Worm (Caenorhabditis elegans): ENCODE data around the gene Y45F3A.5.

Y45F3A.5 gene

DNA sequence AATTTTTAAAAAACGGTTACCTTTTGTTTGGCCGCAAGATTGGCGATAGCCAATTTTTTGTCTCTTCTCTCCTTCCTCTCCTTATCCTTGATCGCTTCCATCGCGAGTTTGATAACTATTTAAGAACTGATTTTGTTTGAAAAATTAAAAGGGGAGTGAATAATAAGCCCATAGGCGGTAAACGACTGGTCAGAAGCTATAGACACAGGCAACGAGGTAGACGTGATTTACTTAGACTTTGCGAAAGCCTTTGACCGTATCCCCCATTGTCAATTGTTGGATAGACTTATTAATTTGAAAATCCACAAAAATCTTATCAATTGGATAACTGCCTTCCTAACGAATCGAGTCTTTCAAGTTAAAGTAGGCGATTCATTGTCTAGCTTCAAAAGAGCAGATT, at the start of gene Y45F3A.5:
TSS of gene Y45F3A.5 (minus strand) at position 101 of the 400 bp plus-strand sequence.
- TF ChIP-seq unc-39 (tag; optimal IDR thresholded peaks at IDR 0.05) (no peak), nhr-23 (tag; optimal IDR thresholded peaks at IDR 0.05) (no peak), snpc-4 (tag; optimal IDR thresholded peaks at IDR 0.05) (no peak), ZK546.5 (tag; optimal IDR thresholded peaks at IDR 0.05) (no peak), daf-12 (tag; optimal IDR thresholded peaks at IDR 0.05) (no peak), pqm-1 (tag; optimal IDR thresholded peaks at IDR 0.05) (no peak), ceh-16 (tag; optimal IDR thresholded peaks at IDR 0.05) (no peak), nhr-237 (tag; optimal IDR thresholded peaks at IDR 0.05) (no peak), pha-4 (tag; optimal IDR thresholded peaks at IDR 0.05) (no peak), nhr-76 (tag; optimal IDR thresholded peaks at IDR 0.05) (no peak)

DNA sequence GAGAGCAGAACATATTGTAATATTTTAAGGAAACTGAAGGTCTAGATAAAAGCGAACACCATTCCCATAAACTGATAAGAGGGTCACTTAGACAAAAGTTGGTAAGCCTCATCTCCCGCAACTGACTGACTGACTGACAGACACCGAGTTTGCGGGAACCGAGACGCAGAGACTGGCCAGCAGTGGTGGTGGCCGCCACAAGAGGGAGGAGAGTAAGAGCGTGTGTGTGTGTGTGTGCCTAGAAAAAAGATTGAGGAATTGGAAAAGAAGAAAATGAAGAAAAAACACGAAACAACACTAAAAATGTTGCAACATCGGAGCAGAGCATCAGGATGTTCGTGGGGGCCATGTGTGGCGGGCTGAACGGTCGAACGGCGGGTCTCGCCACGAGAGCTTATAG, 48.4 kb upstream of the Y45F3A.5 start:
- TF ChIP-seq nfya-1 (tag; optimal IDR thresholded peaks at IDR 0.05; ENCODE audit: insufficient read depth): peak; percentile 44
- TF ChIP-seq sea-2 (GFP tag; optimal IDR thresholded peaks at IDR 0.05): no peak
- TF ChIP-seq pha-4 (tag; optimal IDR thresholded peaks at IDR 0.05): peak; percentile 47
- TF ChIP-seq lin-15B (tag; optimal IDR thresholded peaks at IDR 0.05): peak; percentile 27
- peak; percentile 80 for TF ChIP-seq lin-39 (tag; optimal IDR thresholded peaks at IDR 0.05)

- no peak for TF ChIP-seq daf-12 (tag; optimal IDR thresholded peaks at IDR 0.05)
- peak; percentile 82 for TF ChIP-seq nhr-43 (tag; optimal IDR thresholded peaks at IDR 0.05; ENCODE audit: poor library complexity, severe bottlenecking)
- TF ChIP-seq tbx-2 (tag; optimal IDR thresholded peaks at IDR 0.05): peak; percentile 77
- TF ChIP-seq ZK546.5 (tag; optimal IDR thresholded peaks at IDR 0.05): no peak
- peak; percentile 3 for TF ChIP-seq ztf-4 (tag; optimal IDR thresholded peaks at IDR 0.05)
- peak; percentile 90 for TF ChIP-seq ceh-28 (tag; optimal IDR thresholded peaks at IDR 0.05)
- peak; percentile 98 for TF ChIP-seq nfya-1 (tag; optimal IDR thresholded peaks at IDR 0.05; ENCODE audit: insufficient read depth)
- peak; percentile 4 for TF ChIP-seq snpc-4 (tag; optimal IDR thresholded peaks at IDR 0.05)
- TF ChIP-seq nhr-12 (tag; optimal IDR thresholded peaks at IDR 0.05): no peak
- TF ChIP-seq fkh-10 (GFP tag; optimal IDR thresholded peaks at IDR 0.05): peak; percentile 35
- TF ChIP-seq eor-1 (tag; optimal IDR thresholded peaks at IDR 0.05): no peak
- TF ChIP-seq unc-62 (GFP tag; optimal IDR thresholded peaks at IDR 0.05): peak; percentile 92
- peak; percentile 90 for TF ChIP-seq lsy-12 (tag; optimal IDR thresholded peaks at IDR 0.05)
- TF ChIP-seq ama-1 (optimal IDR thresholded peaks at IDR 0.05): peak; percentile 74
- TF ChIP-seq pqm-1 (tag; optimal IDR thresholded peaks at IDR 0.05): peak; percentile 26
- peak; percentile 6 for TF ChIP-seq nhr-76 (tag; optimal IDR thresholded peaks at IDR 0.05)
- TF ChIP-seq ceh-82 (tag; optimal IDR thresholded peaks at IDR 0.05): peak; percentile 67
- no peak for TF ChIP-seq elt-3 (tag; optimal IDR thresholded peaks at IDR 0.05)
- TF ChIP-seq ceh-16 (tag; optimal IDR thresholded peaks at IDR 0.05): no peak
- TF ChIP-seq pha-4 (tag; optimal IDR thresholded peaks at IDR 0.05): peak; percentile 89
- TF ChIP-seq R02D3.7 (tag; optimal IDR thresholded peaks at IDR 0.05): peak; percentile 78
- peak; percentile 62 for TF ChIP-seq lin-15B (tag; optimal IDR thresholded peaks at IDR 0.05)
- TF ChIP-seq egl-5 (tag; optimal IDR thresholded peaks at IDR 0.05): peak; percentile 78
- peak; percentile 73 for TF ChIP-seq skn-1 (tag; optimal IDR thresholded peaks at IDR 0.05)
- TF ChIP-seq egl-27 (tag; optimal IDR thresholded peaks at IDR 0.05): no peak
- TF ChIP-seq nhr-67 (tag; optimal IDR thresholded peaks at IDR 0.05): no peak
- TF ChIP-seq mdl-1 (tag; optimal IDR thresholded peaks at IDR 0.05): peak; percentile 84
- TF ChIP-seq zag-1 (tag; optimal IDR thresholded peaks at IDR 0.05): peak; percentile 43
- no peak for TF ChIP-seq mml-1 (tag; optimal IDR thresholded peaks at IDR 0.05)
- no peak for TF ChIP-seq unc-39 (tag; optimal IDR thresholded peaks at IDR 0.05)
- peak; percentile 99 for TF ChIP-seq lin-39 (tag; optimal IDR thresholded peaks at IDR 0.05)
- TF ChIP-seq fos-1 (tag; optimal IDR thresholded peaks at IDR 0.05): peak; percentile 64
- peak; percentile 95 for TF ChIP-seq nhr-25 (tag; optimal IDR thresholded peaks at IDR 0.05)
- peak; percentile 88 for TF ChIP-seq hmg-11 (tag; optimal IDR thresholded peaks at IDR 0.05)
- peak; percentile 79 for TF ChIP-seq elt-2 (tag; optimal IDR thresholded peaks at IDR 0.05)
- TF ChIP-seq nhr-11 (tag; optimal IDR thresholded peaks at IDR 0.05): peak; percentile 26
- peak; percentile 80 for TF ChIP-seq jun-1 (tag; optimal IDR thresholded peaks at IDR 0.05)
- peak; percentile 55 for TF ChIP-seq sea-2 (GFP tag; optimal IDR thresholded peaks at IDR 0.05)
- TF ChIP-seq fkh-2 (tag; optimal IDR thresholded peaks at IDR 0.05): no peak
- TF ChIP-seq nhr-28 (tag; optimal IDR thresholded peaks at IDR 0.05): no peak
- no peak for TF ChIP-seq elt-1 (tag; optimal IDR thresholded peaks at IDR 0.05)
- no peak for TF ChIP-seq ztf-11 (tag; optimal IDR thresholded peaks at IDR 0.05)
- TF ChIP-seq nhr-237 (tag; optimal IDR thresholded peaks at IDR 0.05): no peak
- no peak for TF ChIP-seq aly-2 (tag; optimal IDR thresholded peaks at IDR 0.05)
- peak; percentile 95 for TF ChIP-seq nhr-23 (tag; optimal IDR thresholded peaks at IDR 0.05)
- no peak for TF ChIP-seq nhr-77 (tag; optimal IDR thresholded peaks at IDR 0.05)
- no peak for TF ChIP-seq ceh-9 (tag; optimal IDR thresholded peaks at IDR 0.05)
Measured at ce11 chrIII:10634034-10634433, 47.9 kb upstream of the Y45F3A.5 start.

All from whole organism, L3 larva.